Fruit fly (Drosophila melanogaster) whole organism, prepupa: ENCODE data around the gene E5.

Experiments used
- CG10631 ChIP-seq: fragments of 200-800 bp; sonication (Bioruptor generic); optimal IDR thresholded peaks from 2 replicates; lab custom pipeline; 2016; ENCODE audit warnings: missing biosample characterization, missing genetic modification characterization
- CG11762 ChIP-seq: fragments of 200-800 bp; sonication (Bioruptor generic); optimal IDR thresholded peaks from 3 replicates; lab custom pipeline; 2016; ENCODE audit warnings: missing biosample characterization, missing genetic modification characterization; ENCODE audit not compliant: insufficient read depth
- CG11902 ChIP-seq: fragments of 200-800 bp; sonication (Bioruptor generic); optimal IDR thresholded peaks from 3 replicates; lab custom pipeline; 2016; ENCODE audit warnings: missing biosample characterization, missing genetic modification characterization
- CG15336 ChIP-seq: fragments of 200-800 bp; sonication (Bioruptor generic); IDR thresholded peaks from 2 replicates; pipeline ENCODE4 v1.3.6; 2022; ENCODE audit warnings: missing biosample characterization, missing genetic modification characterization
- CG1621 ChIP-seq: fragments of 200-800 bp; sonication (Bioruptor generic); optimal IDR thresholded peaks from 3 replicates; lab custom pipeline; 2018; ENCODE audit warnings: missing biosample characterization, mild to moderate bottlenecking, missing genetic modification characterization
- CG16779 ChIP-seq: fragments of 200-800 bp; sonication (Bioruptor generic); optimal IDR thresholded peaks from 3 replicates; lab custom pipeline; 2017; ENCODE audit warnings: missing biosample characterization, mild to moderate bottlenecking, missing genetic modification characterization
- CG3032 ChIP-seq: fragments of 200-800 bp; optimal IDR thresholded peaks from 2 replicates; lab custom pipeline; 2019; ENCODE audit warnings: missing biosample characterization, mild to moderate bottlenecking, missing genetic modification characterization, moderate library complexity
- CG31627 ChIP-seq: fragments of 200-800 bp; sonication (Bioruptor generic); optimal IDR thresholded peaks from 3 replicates; lab custom pipeline; 2016; ENCODE audit warnings: missing biosample characterization, missing genetic modification characterization
- CG34406 ChIP-seq: fragments of 200-800 bp; sonication (Bioruptor generic); optimal IDR thresholded peaks from 3 replicates; lab custom pipeline; 2016; ENCODE audit warnings: missing biosample characterization, missing genetic modification characterization
- CG3919 ChIP-seq: fragments of 200-800 bp; sonication (Bioruptor generic); optimal IDR thresholded peaks from 3 replicates; lab custom pipeline; 2016; ENCODE audit warnings: missing biosample characterization, missing genetic modification characterization
- CG4318 ChIP-seq: fragments of 200-800 bp; sonication (Bioruptor generic); optimal IDR thresholded peaks from 3 replicates; lab custom pipeline; 2017; ENCODE audit warnings: missing biosample characterization, mild to moderate bottlenecking, missing genetic modification characterization
- CG6163 ChIP-seq: fragments of 200-800 bp; sonication (Bioruptor generic); IDR thresholded peaks from 3 replicates; pipeline ENCODE4 v1.3.6; 2022; ENCODE audit warnings: missing biosample characterization, missing genetic modification characterization
- CG6276 ChIP-seq: fragments of 200-800 bp; sonication (Bioruptor generic); optimal IDR thresholded peaks from 2 replicates; lab custom pipeline; 2017; ENCODE audit warnings: missing biosample characterization, mild to moderate bottlenecking, missing genetic modification characterization
- CG6792 ChIP-seq: fragments of 200-800 bp; sonication (Bioruptor generic); optimal IDR thresholded peaks from 3 replicates; lab custom pipeline; 2016; ENCODE audit warnings: missing biosample characterization, missing genetic modification characterization
- CG6808 ChIP-seq: fragments of 200-800 bp; sonication (Bioruptor generic); optimal IDR thresholded peaks from 3 replicates; lab custom pipeline; 2017; ENCODE audit warnings: missing biosample characterization, missing genetic modification characterization, mild to moderate bottlenecking, moderate library complexity, missing genetic modification reagents
- CG6854 ChIP-seq: fragments of 200-800 bp; sonication (Bioruptor generic); optimal IDR thresholded peaks from 2 replicates; lab custom pipeline; 2017; ENCODE audit warnings: missing biosample characterization, mild to moderate bottlenecking, missing genetic modification characterization
- CG7368 ChIP-seq: fragments of 200-800 bp; sonication (Bioruptor generic); optimal IDR thresholded peaks from 3 replicates; lab custom pipeline; 2016; ENCODE audit warnings: missing biosample characterization, missing genetic modification characterization
- CG8319 ChIP-seq: fragments of 200-800 bp; sonication (Bioruptor generic); optimal IDR thresholded peaks from 3 replicates; lab custom pipeline; 2016; ENCODE audit warnings: missing biosample characterization, missing genetic modification characterization
- CG9139 ChIP-seq: fragments of 200-800 bp; sonication (Bioruptor generic); optimal IDR thresholded peaks from 3 replicates; lab custom pipeline; 2017; ENCODE audit warnings: missing biosample characterization, mild to moderate bottlenecking, missing genetic modification characterization
- Eip75B ChIP-seq: fragments of 200-800 bp; sonication (Bioruptor generic); optimal IDR thresholded peaks from 3 replicates; lab custom pipeline; 2016; ENCODE audit warnings: missing biosample characterization, missing genetic modification characterization
- Eip78C ChIP-seq: fragments of 200-800 bp; sonication (Bioruptor generic); peaks from one replicate; lab custom pipeline; 2016; ENCODE audit warnings: missing biosample characterization, missing genetic modification characterization
- Eip93F ChIP-seq: fragments of 200-800 bp; sonication (Bioruptor generic); optimal IDR thresholded peaks from 2 replicates; lab custom pipeline; 2016; ENCODE audit warnings: missing biosample characterization, mild to moderate bottlenecking, missing genetic modification characterization
- Ets21C ChIP-seq: fragments of 200-800 bp; sonication (Bioruptor generic); optimal IDR thresholded peaks from 3 replicates; lab custom pipeline; 2016; ENCODE audit warnings: missing biosample characterization, missing genetic modification characterization
- Ets96B ChIP-seq: fragments of 200-800 bp; optimal IDR thresholded peaks from 2 replicates; lab custom pipeline; 2019; ENCODE audit warnings: missing biosample characterization, mild to moderate bottlenecking, missing genetic modification characterization, moderate library complexity
- Gug ChIP-seq: fragments of 200-800 bp; sonication (Bioruptor generic); IDR thresholded peaks from 2 replicates; pipeline ENCODE4 v1.3.6; 2022; ENCODE audit warnings: missing biosample characterization, missing genetic modification characterization
- Hr38 ChIP-seq: sonication (Bioruptor generic); optimal IDR thresholded peaks from 2 replicates; lab custom pipeline; 2016; ENCODE audit warnings: missing biosample characterization, missing genetic modification characterization
- Hr39 ChIP-seq: fragments of 200-800 bp; sonication (Bioruptor generic); optimal IDR thresholded peaks from 2 replicates; lab custom pipeline; 2016; ENCODE audit warnings: missing biosample characterization, missing genetic modification characterization
- Hr4 ChIP-seq: fragments of 200-800 bp; sonication (Bioruptor generic); optimal IDR thresholded peaks from 3 replicates; lab custom pipeline; 2016; ENCODE audit warnings: missing biosample characterization, missing genetic modification characterization
- Lpt ChIP-seq: fragments of 200-800 bp; sonication (Bioruptor generic); optimal IDR thresholded peaks from 3 replicates; lab custom pipeline; 2016; ENCODE audit warnings: missing biosample characterization, missing genetic modification characterization
- OdsH ChIP-seq: fragments of 200-800 bp; sonication (Bioruptor generic); optimal IDR thresholded peaks from 3 replicates; lab custom pipeline; 2016; ENCODE audit warnings: missing biosample characterization, missing genetic modification characterization
- Smox ChIP-seq: fragments of 200-800 bp; sonication (Bioruptor generic); optimal IDR thresholded peaks from 3 replicates; lab custom pipeline; 2016; ENCODE audit warnings: missing biosample characterization, missing genetic modification characterization
- Sox102F ChIP-seq: fragments of 200-800 bp; sonication (Bioruptor generic); optimal IDR thresholded peaks from 2 replicates; lab custom pipeline; 2016; ENCODE audit warnings: missing biosample characterization, mild to moderate bottlenecking, missing genetic modification characterization
- Sox14 ChIP-seq: fragments of 200-800 bp; sonication (Bioruptor generic); optimal IDR thresholded peaks from 3 replicates; lab custom pipeline; 2016; ENCODE audit warnings: missing biosample characterization, missing genetic modification characterization
- Sox15 ChIP-seq: fragments of 200-800 bp; sonication (Bioruptor generic); optimal IDR thresholded peaks from 3 replicates; lab custom pipeline; 2016; ENCODE audit warnings: missing biosample characterization, missing genetic modification characterization
- cyc ChIP-seq: fragments of 200-800 bp; sonication (Bioruptor generic); optimal IDR thresholded peaks from 3 replicates; lab custom pipeline; 2016; ENCODE audit warnings: missing biosample characterization, missing genetic modification characterization
- dac ChIP-seq: fragments of 200-800 bp; sonication (Bioruptor generic); optimal IDR thresholded peaks from 2 replicates; lab custom pipeline; 2017; ENCODE audit warnings: missing biosample characterization, mild to moderate bottlenecking, missing genetic modification characterization
- dsx ChIP-seq: fragments of 200-800 bp; optimal IDR thresholded peaks from 3 replicates; lab custom pipeline; 2019; ENCODE audit warnings: missing biosample characterization, mild to moderate bottlenecking, missing genetic modification characterization, moderate library complexity; ENCODE audit not compliant: poor library complexity, severe bottlenecking
- eg ChIP-seq: fragments of 200-800 bp; sonication (Bioruptor generic); IDR thresholded peaks from 3 replicates; pipeline ENCODE4 v1.3.6; 2022; ENCODE audit warnings: missing biosample characterization, missing genetic modification characterization
- esn ChIP-seq: fragments of 200-800 bp; sonication (Bioruptor generic); optimal IDR thresholded peaks from 2 replicates; lab custom pipeline; 2016; ENCODE audit warnings: missing biosample characterization, mild to moderate bottlenecking, missing genetic modification characterization, moderate library complexity
- fd85E ChIP-seq: fragments of 200-800 bp; sonication (Bioruptor generic); optimal IDR thresholded peaks from 3 replicates; lab custom pipeline; 2016; ENCODE audit warnings: missing biosample characterization, missing genetic modification characterization
- fkh ChIP-seq: fragments of 200-800 bp; sonication (Bioruptor generic); optimal IDR thresholded peaks from 3 replicates; lab custom pipeline; 2017; ENCODE audit warnings: missing biosample characterization, mild to moderate bottlenecking, missing genetic modification characterization, moderate library complexity
- lz ChIP-seq: fragments of 200-800 bp; sonication (Bioruptor generic); optimal IDR thresholded peaks from 3 replicates; lab custom pipeline; 2016; ENCODE audit warnings: missing biosample characterization, missing genetic modification characterization
- ss ChIP-seq, 2 experiments: fragments of 200-800 bp; sonication (Bioruptor generic); optimal IDR thresholded peaks; 2 replicates in 1 of 2; 3 replicates in 1 of 2; lab custom pipeline; 2017 to 2018; ENCODE audit warnings: mild to moderate bottlenecking in 2 of 2, missing biosample characterization in 2 of 2, missing genetic modification characterization in 2 of 2, moderate library complexity in 1 of 2
- svp ChIP-seq: fragments of 200-800 bp; sonication (Bioruptor generic); peaks from one replicate; lab custom pipeline; 2016; ENCODE audit warnings: missing biosample characterization, missing genetic modification characterization
- topi ChIP-seq: fragments of 200-800 bp; sonication (Bioruptor generic); optimal IDR thresholded peaks from 3 replicates; lab custom pipeline; 2016; ENCODE audit warnings: missing biosample characterization, missing genetic modification characterization
- vri ChIP-seq: fragments of 200-800 bp; sonication (Bioruptor generic); optimal IDR thresholded peaks from 3 replicates; lab custom pipeline; 2016; ENCODE audit warnings: missing biosample characterization, mild to moderate bottlenecking, missing genetic modification characterization

The E5 gene

DNA sequence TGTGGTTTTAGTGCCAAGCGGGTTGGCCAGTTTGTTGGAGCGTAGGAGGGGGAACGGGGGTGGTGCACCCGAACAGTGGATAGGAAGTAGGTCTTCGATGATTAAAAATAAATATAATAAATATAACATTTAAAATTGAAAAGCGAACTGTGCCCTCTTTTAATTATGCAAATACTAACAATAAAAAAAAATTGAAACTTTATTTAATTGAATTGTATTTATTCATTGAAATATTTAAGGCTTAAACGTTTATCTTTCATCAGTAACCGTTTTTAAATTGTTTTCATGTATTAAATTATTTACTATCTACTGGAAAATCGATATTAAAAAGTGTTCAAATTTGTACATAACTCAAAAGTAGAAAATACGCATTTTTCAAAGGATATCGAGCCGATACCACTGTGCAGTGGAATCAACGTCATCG, 734 bp upstream of the E5 start (continued):
- no peak for TF ChIP-seq lz (GFP tag; lab: Kevin White, UChicago)
- TF ChIP-seq CG31627 (GFP tag; lab: Kevin White, UChicago) = no peak
- peak; percentile 19 for TF ChIP-seq topi (GFP tag; lab: Kevin White, UChicago)
- no peak for TF ChIP-seq CG1621 (tag; lab: Kevin White, UChicago)
- TF ChIP-seq vri (GFP tag; lab: Kevin White, UChicago) = no peak
- no peak for TF ChIP-seq Sox15 (GFP tag; lab: Kevin White, UChicago)
- TF ChIP-seq Eip75B (GFP tag; lab: Kevin White, UChicago) = no peak
- peak; percentile 26 for TF ChIP-seq Smox (GFP tag; lab: Kevin White, UChicago)

DNA sequence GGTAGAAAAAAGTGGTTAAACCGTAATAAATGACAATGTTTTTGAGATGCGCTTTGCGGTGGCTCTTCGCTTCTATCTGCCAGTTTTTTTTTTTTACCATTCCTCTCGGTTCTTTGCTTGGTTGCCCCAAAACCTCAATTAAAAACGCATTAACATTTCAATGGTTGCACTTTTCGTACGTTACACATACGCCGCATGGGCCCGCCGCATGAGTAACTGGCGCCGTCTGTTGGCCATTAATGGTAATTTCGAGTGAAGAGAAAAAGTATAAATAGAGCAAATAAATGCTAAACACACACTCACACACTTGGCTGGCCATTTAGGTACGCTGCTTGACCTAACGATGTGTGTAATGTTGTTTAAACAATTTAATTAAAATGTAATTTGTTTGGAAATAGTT, 2.6 kb downstream of the E5 start:
- TF ChIP-seq fkh (GFP tag; lab: Kevin White, UChicago) = no peak
- no peak for TF ChIP-seq eg (GFP tag; lab: Robert Waterston, UW)
- no peak for TF ChIP-seq Eip78C (GFP tag; lab: Kevin White, UChicago)
- TF ChIP-seq CG7368 (GFP tag; lab: Kevin White, UChicago) = no peak
- TF ChIP-seq CG10631 (GFP tag; lab: Kevin White, UChicago) = no peak
- no peak for TF ChIP-seq CG1621 (tag; lab: Kevin White, UChicago)
- no peak for TF ChIP-seq CG6808 (GFP tag; lab: Kevin White, UChicago)
- no peak for TF ChIP-seq CG6854 (GFP tag; lab: Kevin White, UChicago)
- no peak for TF ChIP-seq vri (GFP tag; lab: Kevin White, UChicago)
- TF ChIP-seq CG11902 = no peak
- TF ChIP-seq cyc (GFP tag; lab: Kevin White, UChicago) = no peak
- TF ChIP-seq Hr4 (GFP tag; lab: Kevin White, UChicago) = no peak
- TF ChIP-seq fd85E (GFP tag; lab: Kevin White, UChicago) = no peak
- no peak for TF ChIP-seq Sox102F (GFP tag; lab: Kevin White, UChicago)
- no peak for TF ChIP-seq Sox14 (GFP tag; lab: Kevin White, UChicago)

DNA sequence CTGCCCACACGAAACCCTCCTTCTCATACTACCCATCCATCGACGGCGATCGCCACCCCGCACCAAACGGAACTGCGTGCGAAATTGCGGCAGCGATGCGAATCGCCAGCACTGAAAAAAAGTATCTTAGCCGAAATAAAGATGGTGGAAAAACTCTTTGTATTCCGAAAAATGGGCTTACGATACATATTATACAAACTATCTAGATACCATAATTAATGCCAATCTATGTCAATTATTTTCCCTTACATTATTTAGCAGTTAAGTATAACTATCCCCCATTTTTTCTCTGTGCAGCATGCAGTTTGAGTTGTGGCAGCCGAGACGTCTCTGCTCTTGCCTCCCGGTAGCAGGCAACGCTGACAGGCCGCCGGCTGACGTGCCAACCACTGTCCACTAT, 12.9 kb downstream of the E5 start:
- TF ChIP-seq CG3032 (tag; lab: Kevin White, UChicago) (peak; percentile 49), Eip93F (GFP tag; lab: Kevin White, UChicago) (no peak), CG7368 (GFP tag; lab: Kevin White, UChicago) (peak; percentile 4), Hr38 (GFP tag; lab: Kevin White, UChicago) (no peak), lz (GFP tag; lab: Kevin White, UChicago) (peak; percentile 70), Hr39 (GFP tag; lab: Kevin White, UChicago) (peak; percentile 71), eg (GFP tag; lab: Robert Waterston, UW) (0 out of 3 replicates have a peak, but pooled peaks have one; percentile 31), dsx (GFP tag; lab: Kevin White, UChicago) (peak; percentile 56), CG8319 (peak; percentile 32), CG16779 (tag; lab: Kevin White, UChicago) (peak; percentile 47), vri (GFP tag; lab: Kevin White, UChicago) (peak; percentile 43), CG6792 (GFP tag; lab: Kevin White, UChicago) (peak; percentile 67), svp (peak; percentile 87), CG6276 (GFP tag; lab: Kevin White, UChicago) (peak; percentile 57), CG6854 (GFP tag; lab: Kevin White, UChicago) (no peak), Ets96B (tag; lab: Kevin White, UChicago) (peak; percentile 72), esn (peak; percentile 76), Sox15 (GFP tag; lab: Kevin White, UChicago) (no peak), Gug (GFP tag; lab: Robert Waterston, UW) (no peak), CG1621 (tag; lab: Kevin White, UChicago) (peak; percentile 58), cyc (GFP tag; lab: Kevin White, UChicago) (peak; percentile 41), Ets21C (GFP tag; lab: Kevin White, UChicago) (peak; percentile 38), CG31627 (GFP tag; lab: Kevin White, UChicago) (peak; percentile 56), CG6163 (GFP tag; lab: Robert Waterston, UW) (no peak), CG9139 (GFP tag; lab: Kevin White, UChicago) (peak; percentile 32), CG15336 (peak; percentile 82), CG4318 (GFP tag; lab: Kevin White, UChicago) (peak; percentile 55), CG34406 (peak; percentile 50), Sox14 (GFP tag; lab: Kevin White, UChicago) (peak; percentile 74), dac (GFP tag; lab: Kevin White, UChicago) (peak; percentile 12), fd85E (GFP tag; lab: Kevin White, UChicago) (no peak), CG11762 (GFP tag; lab: Kevin White, UChicago) (peak; percentile 5), topi (GFP tag; lab: Kevin White, UChicago) (peak; percentile 59), OdsH (peak; percentile 72), ss (GFP tag; optimal IDR thresholded peaks at IDR 0.05; lab: Kevin White, UChicago) (peak; percentile 63 to 66), CG3919 (peak; percentile 67), Lpt (GFP tag; lab: Kevin White, UChicago) (peak; percentile 40)
